Fruit fly (Drosophila melanogaster) whole organism, embryonic: Measurements from ENCODE around the gene HemK2.

Experiments
- B-H1 ChIP-seq: fragments of 200-800 bp; sonication (Bioruptor generic); IDR thresholded peaks from 3 replicates; pipeline ENCODE4 v1.3.6; 2022; ENCODE audit warnings: missing biosample characterization, missing genetic modification characterization
- CG10543 ChIP-seq: fragments of 200-800 bp; sonication (Bioruptor generic); optimal IDR thresholded peaks from 3 replicates; lab custom pipeline; 2017; ENCODE audit warnings: missing biosample characterization, mild to moderate bottlenecking, missing genetic modification characterization, moderate library complexity
- CG17385 ChIP-seq: fragments of 200-800 bp; sonication (Bioruptor generic); optimal IDR thresholded peaks from 3 replicates; lab custom pipeline; 2018; ENCODE audit warnings: missing biosample characterization, mild to moderate bottlenecking, missing genetic modification characterization
- CG2875 ChIP-seq: fragments of 200-800 bp; sonication (Bioruptor generic); optimal IDR thresholded peaks from 2 replicates; lab custom pipeline; 2017; ENCODE audit warnings: missing biosample characterization, mild to moderate bottlenecking, missing genetic modification characterization, missing genetic modification reagents
- Stat92E ChIP-seq, 3 experiments: fragments of >200 bp in 2 of 3; fragments of 200-800 bp in 1 of 3; sonication (Bioruptor generic) in 1 of 3; optimal IDR thresholded peaks; 2 replicates each; lab custom pipeline; 2017 to 2019; ENCODE audit warnings: missing biosample characterization in 3 of 3, missing genetic modification characterization in 3 of 3, mild to moderate bottlenecking in 1 of 3, moderate library complexity in 1 of 3
- cad ChIP-seq: fragments of >200 bp; optimal IDR thresholded peaks from 2 replicates; lab custom pipeline; 2017; ENCODE audit warnings: missing biosample characterization, missing genetic modification characterization
- dan ChIP-seq: fragments of 200-800 bp; sonication (Bioruptor generic); IDR thresholded peaks from 2 replicates; pipeline ENCODE4 v1.3.6; 2022; ENCODE audit warnings: missing biosample characterization, missing genetic modification characterization
- danr ChIP-seq: fragments of 200-800 bp; sonication (Bioruptor generic); IDR thresholded peaks from 2 replicates; pipeline ENCODE4 v1.3.6; 2022; ENCODE audit warnings: missing biosample characterization, missing genetic modification characterization
- inv ChIP-seq: fragments of 200-800 bp; sonication (Bioruptor generic); IDR thresholded peaks from 2 replicates; pipeline ENCODE4 v1.3.6; 2022; ENCODE audit warnings: missing biosample characterization, missing genetic modification characterization; ENCODE audit not compliant: partially characterized antibody
- psq ChIP-seq: fragments of 200-800 bp; sonication (Bioruptor generic); optimal IDR thresholded peaks from 2 replicates; lab custom pipeline; 2017; ENCODE audit warnings: missing biosample characterization, missing genetic modification characterization
- sob ChIP-seq: fragments of 200-800 bp; sonication (Bioruptor generic); IDR thresholded peaks from 2 replicates; pipeline ENCODE4 v1.3.6; 2022; ENCODE audit warnings: missing biosample characterization, missing genetic modification characterization
- sr ChIP-seq: fragments of 200-800 bp; sonication (Bioruptor generic); IDR thresholded peaks from 3 replicates; pipeline ENCODE4 v1.3.6; 2022; ENCODE audit warnings: missing biosample characterization, missing genetic modification characterization
- z ChIP-seq: fragments of 200-800 bp; sonication (Bioruptor generic); IDR thresholded peaks from 3 replicates; pipeline ENCODE4 v1.3.6; 2022; ENCODE audit warnings: missing biosample characterization, missing genetic modification characterization
- zfh1 ChIP-seq: fragments of 200-800 bp; sonication (Bioruptor generic); IDR thresholded peaks from 3 replicates; pipeline ENCODE4 v1.3.6; 2022; ENCODE audit warnings: missing biosample characterization, missing genetic modification characterization

DNA sequence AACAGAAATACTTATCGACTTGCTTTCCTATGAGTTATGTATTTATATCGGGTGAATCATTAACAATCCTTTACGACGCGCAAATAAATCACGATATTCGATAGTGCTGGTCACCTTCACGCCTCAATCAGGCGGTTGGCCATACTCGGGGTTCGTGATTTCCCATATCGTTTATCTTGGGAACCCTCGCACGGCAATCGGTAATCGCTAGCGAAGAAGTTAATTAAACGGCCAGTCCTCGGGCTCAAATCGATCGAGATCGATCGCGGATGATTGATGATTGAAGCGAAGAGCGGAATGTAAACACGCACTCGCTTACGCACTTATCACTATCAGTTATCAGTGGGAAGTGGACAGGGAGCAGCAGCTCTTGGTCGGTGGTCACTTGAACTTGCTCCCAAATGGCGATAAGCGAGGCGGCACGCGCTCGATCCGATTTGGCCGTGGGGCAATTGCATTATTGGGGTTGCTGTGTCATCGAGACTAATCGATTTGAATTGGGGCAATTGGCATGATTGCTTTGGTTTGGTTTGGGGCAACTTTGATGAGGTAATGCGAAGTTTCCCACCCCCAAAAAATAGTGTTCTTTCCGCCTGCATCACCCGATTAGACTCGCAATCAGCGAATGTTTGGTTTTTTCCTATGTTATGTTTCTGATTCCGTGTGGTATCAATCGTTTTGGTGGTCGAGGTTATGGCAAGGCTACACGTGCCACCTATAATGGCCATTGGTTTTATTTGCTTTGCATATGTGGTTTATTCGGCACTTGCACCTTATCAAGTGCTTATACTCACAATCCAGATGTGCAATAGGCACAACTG lies 41.7 kb upstream of the HemK2 start:
- TF ChIP-seq Stat92E (GFP tag; optimal IDR thresholded peaks at IDR 0.05; lab: Kevin White, UChicago): no peak
- no peak for TF ChIP-seq dan (GFP tag; lab: Robert Waterston, UW)
- TF ChIP-seq inv: no peak
- no peak for TF ChIP-seq sob (GFP tag; lab: Robert Waterston, UW)
- TF ChIP-seq z: no peak
- TF ChIP-seq CG10543 (GFP tag; lab: Kevin White, UChicago): peak; percentile 29
- no peak for TF ChIP-seq B-H1 (GFP tag; lab: Robert Waterston, UW)
- TF ChIP-seq zfh1 (GFP tag; lab: Robert Waterston, UW): no peak
- TF ChIP-seq danr (GFP tag; lab: Robert Waterston, UW): no peak
- no peak for TF ChIP-seq sr
- no peak for TF ChIP-seq CG2875 (GFP tag; lab: Kevin White, UChicago)
- TF ChIP-seq CG17385 (GFP tag; lab: Kevin White, UChicago): no peak
- TF ChIP-seq psq: no peak
- TF ChIP-seq cad (GFP tag; lab: Kevin White, UChicago): no peak
